Fruit fly (Drosophila melanogaster): ENCODE results near the gene CG14926.
A peak's percentile ranks its signal among the peaks of the same experiment; 100 is the strongest.

Gene CG14926

dm6 chr2L:11338219-11338618 lies 4.9 kb downstream of the CG14926 start (continued):
- TF ChIP-seq lbe (GFP tag; optimal IDR thresholded peaks at IDR 0.05) (no peak), CrebB (tag; optimal IDR thresholded peaks at IDR 0.05) (no peak), Dek (tag; optimal IDR thresholded peaks at IDR 0.05) (no peak), pan (optimal IDR thresholded peaks at IDR 0.05) (no peak), pan (GFP tag; optimal IDR thresholded peaks at IDR 0.05 in 1 of 2, IDR thresholded peaks at IDR 0.05 in 1 of 2) (no peak), CG10543 (GFP tag; optimal IDR thresholded peaks at IDR 0.05) (no peak), fu2 (GFP tag; optimal IDR thresholded peaks at IDR 0.05) (no peak), Elba2 (GFP tag; optimal IDR thresholded peaks at IDR 0.05) (peak; percentile 18), slbo (GFP tag; IDR thresholded peaks at IDR 0.05) (0 out of 2 replicates have a peak, but pooled peaks have one; percentile 8), crc (GFP tag; optimal IDR thresholded peaks at IDR 0.05) (no peak), Hand (GFP tag; optimal IDR thresholded peaks at IDR 0.05) (no peak), slou (GFP tag; optimal IDR thresholded peaks at IDR 0.05) (no peak), H2.0 (GFP tag; IDR thresholded peaks at IDR 0.05) (no peak), CG7745 (tag; optimal IDR thresholded peaks at IDR 0.05) (no peak), tna (GFP tag; IDR thresholded peaks at IDR 0.05; ENCODE audit: partially characterized antibody) (no peak), Nf-YB (GFP tag; optimal IDR thresholded peaks at IDR 0.05) (peak; percentile 11), CG13287 (GFP tag; IDR thresholded peaks at IDR 0.05; ENCODE audit: partially characterized antibody) (no peak), Dad (GFP tag; optimal IDR thresholded peaks at IDR 0.05) (no peak), CG31224 (GFP tag; IDR thresholded peaks at IDR 0.05) (no peak), CG17328 (GFP tag; IDR thresholded peaks at IDR 0.05) (peak; percentile 50; the same call in 1 of the 2 replicates), ham (GFP tag; IDR thresholded peaks at IDR 0.05) (no peak), sqz (GFP tag; optimal IDR thresholded peaks at IDR 0.05) (no peak), hbn (GFP tag; IDR thresholded peaks at IDR 0.05; ENCODE audit: partially characterized antibody) (no peak), Antp (GFP tag; optimal IDR thresholded peaks at IDR 0.05) (no peak), bsh (GFP tag; optimal IDR thresholded peaks at IDR 0.05) (peak in 1 of 2 experiments; percentile 52), Abd-B (GFP tag; optimal IDR thresholded peaks at IDR 0.05) (no peak), HLH3B (GFP tag; IDR thresholded peaks at IDR 0.05) (no peak), CG1024 (GFP tag; IDR thresholded peaks at IDR 0.05) (peak; percentile 5; the same call in 1 of the 2 replicates), gfzf (GFP tag; optimal IDR thresholded peaks at IDR 0.05) (no peak), Xrp1 (GFP tag; IDR thresholded peaks at IDR 0.05) (peak; percentile 68), ewg (GFP tag; optimal IDR thresholded peaks at IDR 0.05) (no peak), B-H1 (GFP tag; IDR thresholded peaks at IDR 0.05) (no peak), bigmax (GFP tag; optimal IDR thresholded peaks at IDR 0.05) (no peak), Atf-2 (GFP tag; optimal IDR thresholded peaks at IDR 0.05) (peak; percentile 16), CG17385 (GFP tag; optimal IDR thresholded peaks at IDR 0.05) (peak; percentile 9), wek (GFP tag; optimal IDR thresholded peaks at IDR 0.05) (no peak), lov (optimal IDR thresholded peaks at IDR 0.05) (no peak), lov (GFP tag; IDR thresholded peaks at IDR 0.05) (no peak), Lhr (GFP tag; optimal IDR thresholded peaks at IDR 0.05) (no peak), sd (tag; optimal IDR thresholded peaks at IDR 0.05) (no peak), CG2712 (tag; optimal IDR thresholded peaks at IDR 0.05) (peak; percentile 35), NFAT (GFP tag; IDR thresholded peaks at IDR 0.05) (no peak), CG12769 (tag; optimal IDR thresholded peaks at IDR 0.05) (no peak), fru (optimal IDR thresholded peaks at IDR 0.05) (no peak), chif (GFP tag; optimal IDR thresholded peaks at IDR 0.05) (peak; percentile 39 to 64), tin (GFP tag; optimal IDR thresholded peaks at IDR 0.05) (peak; percentile 10), schlank (tag; optimal IDR thresholded peaks at IDR 0.05) (no peak), Dref (GFP tag; IDR thresholded peaks at IDR 0.05) (no peak), maf-S (GFP tag; optimal IDR thresholded peaks at IDR 0.05) (no peak), CG7786 (GFP tag; optimal IDR thresholded peaks at IDR 0.05) (no peak), gem (tag; optimal IDR thresholded peaks at IDR 0.05) (peak; percentile 71), Deaf1 (tag; optimal IDR thresholded peaks at IDR 0.05) (no peak)
